Fruit fly (Drosophila melanogaster) whole organism, pupa: ENCODE data around the gene yellow-k.

Experiments
- CG15710 ChIP-seq: fragments of 200-800 bp; sonication (Bioruptor generic); optimal IDR thresholded peaks from 2 replicates; lab custom pipeline; 2018; ENCODE audit warnings: missing biosample characterization, mild to moderate bottlenecking, missing genetic modification characterization, moderate library complexity
- CG9948 ChIP-seq: fragments of 200-800 bp; sonication (Bioruptor generic); optimal IDR thresholded peaks from 2 replicates; lab custom pipeline; 2018; ENCODE audit warnings: missing biosample characterization, mild to moderate bottlenecking, missing genetic modification characterization, moderate library complexity
- Pif1A ChIP-seq: fragments of 200-800 bp; sonication (Bioruptor generic); optimal IDR thresholded peaks from 3 replicates; lab custom pipeline; 2016; ENCODE audit warnings: missing biosample characterization, missing genetic modification characterization
- fd96Ca ChIP-seq: fragments of 200-800 bp; sonication (Bioruptor generic); IDR thresholded peaks from 3 replicates; pipeline ENCODE4 v1.3.6; 2022; ENCODE audit warnings: missing biosample characterization, missing genetic modification characterization
- rn ChIP-seq: fragments of 200-800 bp; sonication (Bioruptor generic); IDR thresholded peaks from 2 replicates; pipeline ENCODE4 v1.3.6; 2022; ENCODE audit warnings: missing biosample characterization, missing genetic modification characterization

DNA sequence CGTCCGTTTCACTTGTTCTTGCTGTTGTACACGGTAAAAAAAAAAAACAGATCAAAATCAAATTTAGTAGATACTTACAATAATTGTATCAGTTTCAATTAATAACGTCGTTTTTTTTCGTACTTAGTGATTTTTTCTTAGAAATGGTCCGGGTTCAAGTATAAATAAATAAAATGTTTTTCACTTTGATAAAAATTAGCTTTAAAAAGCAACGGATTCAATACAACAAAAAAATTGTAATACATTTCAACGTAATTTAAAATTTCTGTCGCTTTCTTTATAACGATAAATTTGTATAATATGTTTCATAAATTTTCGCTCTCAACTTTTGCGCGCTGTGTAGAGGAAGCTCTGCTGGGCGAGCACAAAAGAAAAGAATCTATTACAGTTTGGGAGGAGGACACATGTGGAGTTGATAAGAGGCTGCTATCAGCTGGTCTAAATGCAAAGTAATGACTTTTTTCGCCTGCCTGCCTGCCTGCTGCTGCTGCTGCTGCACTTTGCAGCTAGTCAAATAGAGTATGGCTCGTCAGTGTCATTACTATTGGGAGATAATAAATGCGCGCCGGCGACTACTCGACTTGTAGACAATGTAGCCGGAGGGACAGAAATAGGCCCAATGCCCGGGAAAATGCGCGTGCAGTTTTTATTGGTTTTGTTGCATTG, 17.6 kb downstream of the yellow-k start:
- TF ChIP-seq Pif1A (peak; percentile 73), CG9948 (tag; lab: Kevin White, UChicago) (peak; percentile 71), rn (no peak), CG15710 (tag; lab: Kevin White, UChicago) (peak; percentile 72), fd96Ca (GFP tag; lab: Robert Waterston, UW) (no peak; the same call in 2 of the 3 replicates)
